Fruit fly (Drosophila melanogaster) S2 (cell line): Measurements from ENCODE around the gene AdamTS-A.

Experiments
- CG8478 ChIP-seq: fragments of >200 bp; optimal IDR thresholded peaks from 2 replicates; lab custom pipeline; 2018
- CTCF ChIP-seq, 2 experiments: fragments of >200 bp; optimal IDR thresholded peaks; 2 replicates each; lab custom pipeline; 2018

dm6 chr3R:15473360-15473938, 2.5 kb downstream of the AdamTS-A start:
- TF ChIP-seq CG8478 (lab: Kevin White, UChicago) (no peak), CTCF (optimal IDR thresholded peaks at IDR 0.05; lab: Kevin White, UChicago) (no peak)
